Worm (Caenorhabditis elegans) whole organism, L4 larva: ENCODE results near the gene F41G3.6.

ENCODE experiments used
- dve-1 ChIP-seq: sonication (generic microtip); optimal IDR thresholded peaks from 2 replicates; lab custom pipeline; 2017; ENCODE audit warnings: antibody characterized with exemption, mild to moderate bottlenecking, missing genetic modification characterization, missing compliant biosample characterization; ENCODE audit not compliant: insufficient read depth
- fkh-10 ChIP-seq: fragments of 150-350 bp; optimal IDR thresholded peaks from 2 replicates; lab custom pipeline; 2014; ENCODE audit warnings: missing biosample characterization, missing genetic modification reagents, missing genetic modification characterization
- mxl-2 ChIP-seq: fragments of 200-800 bp; sonication (Bioruptor generic); conservative IDR thresholded peaks from 2 replicates; pipeline ENCODE4 v1.3.6; 2022; ENCODE audit warnings: missing genetic modification reagents, missing genetic modification characterization, missing compliant biosample characterization
- nhr-48 ChIP-seq: sonication (generic microtip); optimal IDR thresholded peaks from 2 replicates; lab custom pipeline; 2016; ENCODE audit warnings: mild to moderate bottlenecking, missing genetic modification characterization, missing compliant biosample characterization

- TF ChIP-seq nhr-48 (tag; lab: Kevin White, UChicago) (no peak), mxl-2 (GFP tag; lab: Robert Waterston, UW) (no peak), dve-1 (no peak), fkh-10 (GFP tag; lab: Kevin White, UChicago) (no peak)
These were observed 30.3 kb upstream of the F41G3.6 start, which contains the start of the genes dpy-10 and T14B4.19 for ce11 chrII:6712177-6712981.
